Fruit fly (Drosophila melanogaster): Measurements from ENCODE around the gene CG13445.

DNA sequence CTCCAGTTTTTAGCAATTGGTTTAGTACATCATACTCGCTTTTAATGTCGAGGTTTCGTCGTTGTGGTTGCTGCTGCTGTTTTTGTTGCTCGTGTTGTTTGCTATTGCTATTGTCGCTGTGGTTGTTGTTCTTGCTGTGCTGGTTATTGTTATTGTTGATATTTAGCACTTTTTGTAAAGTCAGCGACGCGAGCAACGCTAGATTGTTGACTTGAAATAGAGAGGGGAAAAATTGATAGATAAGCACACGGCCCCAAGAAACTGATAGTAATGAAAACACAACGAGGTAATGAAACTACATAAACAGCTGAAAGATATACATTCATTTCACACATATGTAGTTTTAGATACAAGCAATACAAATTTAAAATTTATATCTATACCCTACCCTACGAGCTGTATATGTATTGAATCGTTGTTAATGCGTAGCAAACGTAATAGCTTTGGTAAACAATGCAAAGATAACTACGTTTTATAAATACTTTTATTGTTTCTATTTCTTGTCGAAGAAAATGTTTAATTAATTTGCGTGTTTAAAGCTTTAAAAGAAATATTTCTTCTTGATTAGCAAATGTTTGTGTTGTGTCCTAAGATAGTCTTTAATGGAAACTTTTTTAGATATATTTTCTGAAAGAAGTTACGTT lies 14.6 kb downstream of the CG13445 start:
- TF ChIP-seq CG8478 (optimal IDR thresholded peaks at IDR 0.05) (no peak), CTCF (optimal IDR thresholded peaks at IDR 0.05) (no peak)

Data from S2 (cell line).